Worm (Caenorhabditis elegans) whole organism, mixed stage, embryonic: ENCODE data around the gene Y37E11AL.9.

ENCODE experiments used
- M03D4.4 ChIP-seq: sonication (generic microtip); optimal IDR thresholded peaks from 2 replicates; lab custom pipeline; 2017; ENCODE audit warnings: mild to moderate bottlenecking, missing genetic modification characterization, missing compliant biosample characterization
- blmp-1 ChIP-seq: fragments of 150-350 bp; optimal IDR thresholded peaks from 2 replicates; lab custom pipeline; 2014; ENCODE audit warnings: missing biosample characterization, missing genetic modification characterization
- ceh-39 ChIP-seq: fragments of 150-350 bp; optimal IDR thresholded peaks from 2 replicates; lab custom pipeline; 2014; ENCODE audit warnings: missing biosample characterization, missing genetic modification characterization
- ceh-43 ChIP-seq: fragments of 200-800 bp; sonication (Bioruptor generic); optimal IDR thresholded peaks from 2 replicates; lab custom pipeline; 2018; ENCODE audit warnings: mild to moderate bottlenecking, missing genetic modification characterization, moderate library complexity, missing compliant biosample characterization
- ceh-83 ChIP-seq: fragments of 200-800 bp; sonication (Bioruptor generic); optimal IDR thresholded peaks from 2 replicates; lab custom pipeline; 2018; ENCODE audit warnings: mild to moderate bottlenecking, missing genetic modification characterization, missing compliant biosample characterization
- ces-1 ChIP-seq: fragments of 150-350 bp; optimal IDR thresholded peaks from 2 replicates; lab custom pipeline; 2014; ENCODE audit warnings: missing biosample characterization, missing genetic modification reagents, missing genetic modification characterization
- cnd-1 ChIP-seq: fragments of 200-800 bp; sonication (Bioruptor generic); optimal IDR thresholded peaks from 2 replicates; lab custom pipeline; 2018; ENCODE audit warnings: mild to moderate bottlenecking, missing genetic modification characterization, missing compliant biosample characterization
- drap-1 ChIP-seq: fragments of 200-800 bp; sonication (Bioruptor generic); optimal IDR thresholded peaks from 3 replicates; lab custom pipeline; 2018; ENCODE audit warnings: mild to moderate bottlenecking, missing genetic modification characterization, missing compliant biosample characterization
- elt-1 ChIP-seq: sonication (generic microtip); optimal IDR thresholded peaks from 2 replicates; lab custom pipeline; 2017; ENCODE audit warnings: missing genetic modification characterization, mild to moderate bottlenecking, missing compliant biosample characterization, antibody characterized with exemption, moderate library complexity, borderline replicate concordance; ENCODE audit not compliant: insufficient read depth
- elt-3 ChIP-seq: fragments of 150-350 bp; optimal IDR thresholded peaks from 2 replicates; lab custom pipeline; 2014; ENCODE audit warnings: missing biosample characterization, missing genetic modification characterization
- ham-2 ChIP-seq: fragments of 200-800 bp; sonication (Bioruptor generic); optimal IDR thresholded peaks from 2 replicates; lab custom pipeline; 2018; ENCODE audit warnings: mild to moderate bottlenecking, missing genetic modification characterization, missing compliant biosample characterization
- hlh-1 ChIP-seq: fragments of 150-350 bp; optimal IDR thresholded peaks from 2 replicates; lab custom pipeline; 2014; ENCODE audit warnings: missing biosample characterization, missing genetic modification reagents, missing genetic modification characterization
- lin-13 ChIP-seq: fragments of 150-350 bp; optimal IDR thresholded peaks from 2 replicates; lab custom pipeline; 2014; ENCODE audit warnings: missing biosample characterization, missing genetic modification characterization
- lin-32 ChIP-seq: fragments of 200-800 bp; sonication (Bioruptor generic); optimal IDR thresholded peaks from 2 replicates; lab custom pipeline; 2018; ENCODE audit warnings: mild to moderate bottlenecking, missing genetic modification characterization, missing compliant biosample characterization
- lsy-2 ChIP-seq: fragments of 150-350 bp; optimal IDR thresholded peaks from 2 replicates; lab custom pipeline; 2014; ENCODE audit warnings: missing biosample characterization, missing genetic modification characterization
- mab-5 ChIP-seq: fragments of 150-350 bp; optimal IDR thresholded peaks from 2 replicates; lab custom pipeline; 2014; ENCODE audit warnings: missing biosample characterization, missing genetic modification characterization
- mep-1 ChIP-seq: fragments of 150-350 bp; optimal IDR thresholded peaks from 2 replicates; lab custom pipeline; 2017; ENCODE audit warnings: missing biosample characterization, missing genetic modification reagents, missing genetic modification characterization, inconsistent platforms
- mls-2 ChIP-seq: sonication (generic microtip); optimal IDR thresholded peaks from 2 replicates; lab custom pipeline; 2016; ENCODE audit warnings: mild to moderate bottlenecking, missing genetic modification characterization, moderate library complexity, missing compliant biosample characterization
- nhr-12 ChIP-seq: fragments of 150-350 bp; optimal IDR thresholded peaks from 2 replicates; lab custom pipeline; 2014; ENCODE audit warnings: missing biosample characterization, missing genetic modification characterization
- nhr-2 ChIP-seq: fragments of 150-350 bp; optimal IDR thresholded peaks from 2 replicates; lab custom pipeline; 2014; ENCODE audit warnings: missing biosample characterization, missing genetic modification characterization
- nhr-237 ChIP-seq: fragments of 150-350 bp; optimal IDR thresholded peaks from 2 replicates; lab custom pipeline; 2014; ENCODE audit warnings: missing biosample characterization, missing genetic modification characterization
- nhr-28 ChIP-seq: fragments of 150-350 bp; optimal IDR thresholded peaks from 2 replicates; lab custom pipeline; 2014; ENCODE audit warnings: missing biosample characterization, missing genetic modification characterization
- pha-4 ChIP-seq: fragments of 150-350 bp; optimal IDR thresholded peaks from 2 replicates; lab custom pipeline; 2018; ENCODE audit warnings: missing biosample characterization, missing genetic modification reagents, missing genetic modification characterization
- sem-2 ChIP-seq: fragments of 200-800 bp; sonication (Bioruptor generic); optimal IDR thresholded peaks from 2 replicates; lab custom pipeline; 2018; ENCODE audit warnings: mild to moderate bottlenecking, missing genetic modification characterization, missing compliant biosample characterization
- sptf-1 ChIP-seq: sonication (generic microtip); optimal IDR thresholded peaks from 2 replicates; lab custom pipeline; 2017; ENCODE audit warnings: mild to moderate bottlenecking, missing genetic modification characterization, moderate library complexity, missing compliant biosample characterization
- tbx-8 ChIP-seq: fragments of 200-800 bp; sonication (Bioruptor generic); optimal IDR thresholded peaks from 2 replicates; lab custom pipeline; 2018; ENCODE audit warnings: mild to moderate bottlenecking, missing genetic modification characterization, moderate library complexity, missing compliant biosample characterization
- unc-120 ChIP-seq: sonication (generic microtip); optimal IDR thresholded peaks from 2 replicates; lab custom pipeline; 2017; ENCODE audit warnings: missing genetic modification characterization, missing compliant biosample characterization; ENCODE audit not compliant: poor library complexity, severe bottlenecking
- unc-39 ChIP-seq: fragments of 150-350 bp; optimal IDR thresholded peaks from 2 replicates; lab custom pipeline; 2014; ENCODE audit warnings: missing biosample characterization, missing genetic modification characterization
- unc-62 ChIP-seq: fragments of 150-350 bp; optimal IDR thresholded peaks from 2 replicates; lab custom pipeline; 2014; ENCODE audit warnings: missing biosample characterization, missing genetic modification reagents, missing genetic modification characterization
- zip-8 ChIP-seq: fragments of 150-350 bp; optimal IDR thresholded peaks from 2 replicates; lab custom pipeline; 2014; ENCODE audit warnings: missing biosample characterization, missing genetic modification characterization
- ztf-11 ChIP-seq: fragments of 150-350 bp; optimal IDR thresholded peaks from 2 replicates; lab custom pipeline; 2014; ENCODE audit warnings: missing biosample characterization, missing genetic modification characterization

Y37E11AL.9 gene

DNA sequence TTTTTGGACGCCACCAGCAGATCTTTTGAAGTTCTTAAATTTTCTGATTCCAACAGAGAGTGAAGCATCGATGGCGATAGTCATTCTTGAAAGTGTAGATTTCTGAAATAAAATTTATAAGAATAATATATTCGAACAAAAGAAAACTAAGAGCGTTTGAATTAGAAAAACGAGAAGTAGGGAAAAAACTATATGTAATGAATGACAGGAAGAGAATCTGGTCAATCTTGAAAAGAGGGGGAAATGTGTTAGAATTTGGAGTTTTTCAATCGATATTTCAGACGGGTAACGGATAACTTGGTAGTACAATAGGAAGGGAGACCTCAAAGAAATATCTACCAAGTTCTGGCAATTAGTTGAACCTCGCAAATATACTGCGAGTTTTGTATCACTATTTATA lies at the start of gene Y37E11AL.9:
Y37E11AL.9 (minus strand) TSS at position 101 of the 400 bp plus-strand sequence.
- TF ChIP-seq pha-4 (tag; lab: Kevin White, UChicago) = no peak

DNA sequence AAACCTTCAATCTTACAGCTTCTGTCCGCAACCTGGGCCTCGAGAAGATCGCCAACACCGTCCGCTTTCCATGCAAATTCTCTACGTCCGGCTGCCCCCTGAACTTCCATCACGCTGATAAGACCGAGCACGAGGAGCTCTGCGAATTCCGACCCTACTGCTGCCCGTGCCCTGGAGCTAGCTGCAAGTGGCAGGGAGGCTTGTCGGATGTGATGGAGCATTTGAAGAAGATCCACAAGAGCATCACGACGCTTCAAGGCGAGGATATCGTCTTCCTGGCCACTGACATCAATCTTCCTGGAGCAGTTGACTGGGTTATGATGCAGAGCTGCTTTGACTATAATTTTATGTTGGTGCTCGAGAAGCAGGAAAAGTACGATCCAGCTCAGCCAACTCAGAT lies 45.4 kb upstream of the Y37E11AL.9 start:
- TF ChIP-seq elt-3 (tag; lab: Kevin White, UChicago) (no peak), mab-5 (no peak), elt-1 (tag; lab: Kevin White, UChicago) (no peak), lsy-2 (no peak), ham-2 (GFP tag; lab: Kevin White, UChicago) (no peak), ceh-83 (no peak)

DNA sequence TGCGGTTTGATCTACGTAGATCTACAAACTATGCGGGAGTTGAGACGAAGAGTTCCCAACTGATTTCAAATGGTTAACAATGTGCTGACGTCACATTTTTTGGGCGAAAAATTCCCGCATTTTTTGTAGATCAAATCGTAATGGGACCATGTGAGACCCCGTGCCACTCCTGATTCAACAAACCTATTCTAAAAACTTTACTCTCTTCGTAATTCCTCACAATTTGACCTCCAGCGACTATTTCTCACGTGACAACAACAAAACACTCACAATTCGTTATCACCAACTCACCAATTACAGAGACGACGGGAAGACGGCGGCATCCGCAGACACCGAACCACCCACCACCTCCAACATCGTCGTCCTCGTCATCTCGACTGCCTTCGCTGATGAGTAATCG lies 43.3 kb upstream of the Y37E11AL.9 start, which contains the start of gene siah-1:
siah-1 (plus strand) TSS at position 301 of the 400 bp plus-strand sequence.
- TF ChIP-seq ceh-83 (peak; percentile 49), lin-32 (GFP tag; lab: Kevin White, UChicago) (no peak), nhr-2 (no peak)

DNA sequence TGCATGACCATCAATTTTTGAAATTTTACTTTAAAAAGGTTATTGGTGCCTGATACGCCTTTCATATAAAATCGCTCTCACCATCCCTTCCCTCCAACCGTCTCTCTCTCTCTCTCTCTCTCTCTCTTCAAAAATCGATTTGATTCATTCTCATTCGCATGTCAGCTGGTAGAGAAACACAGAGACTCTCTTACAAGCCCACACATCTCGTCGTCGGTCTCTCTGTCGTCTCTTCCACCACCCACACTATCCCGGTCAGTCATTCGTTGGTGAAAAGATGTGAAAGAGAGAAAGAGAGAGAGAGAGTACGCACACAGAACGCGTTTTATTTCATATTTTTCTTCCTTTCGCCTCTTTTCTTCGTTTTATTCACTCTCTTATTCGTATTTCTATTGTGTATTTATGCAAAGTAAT lies 42.0 kb upstream of the Y37E11AL.9 start:
- TF ChIP-seq unc-62 (peak; percentile 87), ztf-11 (no peak), unc-39 (tag; lab: Kevin White, UChicago) (no peak), lin-32 (GFP tag; lab: Kevin White, UChicago) (no peak), pha-4 (tag; lab: Kevin White, UChicago) (peak; percentile 60), hlh-1 (peak; percentile 93), sem-2 (no peak), nhr-28 (tag; lab: Kevin White, UChicago) (no peak), ceh-83 (no peak), ces-1 (peak; percentile 77), ceh-39 (tag; lab: Kevin White, UChicago) (peak; percentile 76), sptf-1 (tag; lab: Kevin White, UChicago) (no peak), elt-1 (tag; lab: Kevin White, UChicago) (no peak), drap-1 (GFP tag; lab: Kevin White, UChicago) (peak; percentile 25), ceh-43 (GFP tag; lab: Kevin White, UChicago) (no peak), nhr-237 (tag; lab: Kevin White, UChicago) (peak; percentile 90), mab-5 (no peak), cnd-1 (tag; lab: Kevin White, UChicago) (peak; percentile 59), blmp-1 (tag; lab: Kevin White, UChicago) (no peak), zip-8 (tag; lab: Kevin White, UChicago) (no peak), nhr-12 (peak; percentile 0), mls-2 (no peak), M03D4.4 (tag; lab: Kevin White, UChicago) (peak; percentile 28), lsy-2 (peak; percentile 66), tbx-8 (GFP tag; lab: Kevin White, UChicago) (peak; percentile 19), unc-120 (tag; lab: Kevin White, UChicago) (peak; percentile 56), lin-13 (no peak), mep-1 (tag; lab: Kevin White, UChicago) (peak; percentile 81), elt-3 (tag; lab: Kevin White, UChicago) (no peak)
- TF ChIP-seq, all 35 proteins: peak for 14

DNA sequence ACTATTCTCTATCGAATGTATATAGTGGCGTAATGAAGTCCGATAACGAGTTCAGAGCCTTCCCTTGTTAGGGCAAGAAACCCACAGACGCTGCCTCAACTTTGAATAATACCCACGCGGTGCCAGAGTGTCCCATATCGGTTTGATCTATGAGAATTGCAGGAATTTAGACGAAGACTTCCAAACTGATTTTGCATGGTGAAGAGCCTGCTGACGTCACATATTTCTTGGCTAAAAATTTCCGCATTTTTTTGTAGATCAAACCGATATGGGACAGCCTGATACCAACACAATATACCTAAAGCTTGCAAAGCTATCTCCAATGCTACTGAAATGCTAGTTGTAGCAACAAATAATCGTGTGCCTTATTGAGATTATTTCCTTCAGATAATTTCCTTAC lies 41.4 kb upstream of the Y37E11AL.9 start:
- TF ChIP-seq elt-3 (tag; lab: Kevin White, UChicago) = no peak

DNA sequence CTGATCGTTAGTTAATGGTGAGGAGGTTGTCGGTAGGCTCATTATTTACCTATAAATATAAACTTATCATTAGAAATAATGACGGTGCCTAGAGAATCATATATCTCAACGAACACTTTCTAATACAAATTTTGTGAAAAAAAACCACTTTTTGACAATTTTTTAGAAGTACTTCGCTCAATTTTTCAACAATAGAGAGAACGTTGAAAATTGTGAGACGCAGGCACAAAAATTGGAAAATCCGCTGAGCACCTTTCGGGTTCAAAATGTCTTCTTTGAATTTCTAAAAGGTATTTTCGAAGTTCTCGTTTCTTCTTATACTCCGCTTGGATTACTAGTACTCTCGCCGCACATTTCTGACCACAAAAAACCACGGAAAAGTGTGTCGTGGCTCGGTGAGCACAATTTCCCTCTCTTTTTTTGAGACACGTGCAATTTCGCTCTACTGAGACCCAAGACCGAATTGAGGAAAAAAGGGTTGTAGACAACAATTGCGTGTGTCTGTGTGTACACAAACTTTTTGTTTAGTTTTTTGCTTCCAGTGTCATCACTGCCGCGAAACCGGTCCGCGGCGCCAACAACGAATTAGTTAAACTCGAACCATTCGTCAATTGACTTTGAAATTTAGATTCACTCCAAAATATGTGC lies 40.5 kb upstream of the Y37E11AL.9 start, which contains the start of gene nape-1:
nape-1 (minus strand) TSS at position 51 of the 648 bp plus-strand sequence.
- no peak for TF ChIP-seq elt-1 (tag; lab: Kevin White, UChicago)
- TF ChIP-seq ham-2 (GFP tag; lab: Kevin White, UChicago) = no peak
- no peak for TF ChIP-seq M03D4.4 (tag; lab: Kevin White, UChicago)
- TF ChIP-seq ztf-11 = no peak
- TF ChIP-seq ceh-43 (GFP tag; lab: Kevin White, UChicago) = no peak
- TF ChIP-seq nhr-28 (tag; lab: Kevin White, UChicago) = no peak
- TF ChIP-seq ceh-39 (tag; lab: Kevin White, UChicago) = no peak
- TF ChIP-seq blmp-1 (tag; lab: Kevin White, UChicago) = no peak
- no peak for TF ChIP-seq drap-1 (GFP tag; lab: Kevin White, UChicago)
- TF ChIP-seq mab-5 = no peak
- TF ChIP-seq nhr-237 (tag; lab: Kevin White, UChicago) = no peak
- TF ChIP-seq zip-8 (tag; lab: Kevin White, UChicago) = no peak
- no peak for TF ChIP-seq lin-13
- no peak for TF ChIP-seq sptf-1 (tag; lab: Kevin White, UChicago)
